Worm (Caenorhabditis elegans): ENCODE data around the gene hyl-2.

- TF ChIP-seq crh-2 (tag; optimal IDR thresholded peaks at IDR 0.05), result no peak
- no peak for TF ChIP-seq aly-2 (tag; optimal IDR thresholded peaks at IDR 0.05)
- no peak for TF ChIP-seq unc-62 (GFP tag; optimal IDR thresholded peaks at IDR 0.05)
- TF ChIP-seq F13H6.1 (tag; optimal IDR thresholded peaks at IDR 0.05), result no peak
- TF ChIP-seq ceh-82 (tag; optimal IDR thresholded peaks at IDR 0.05), result no peak
Observed at ce11 chrX:4732752-4733151, 33.5 kb upstream of the hyl-2 start, which contains the start of gene aman-1.
